Fruit fly (Drosophila melanogaster) whole organism, prepupa: Measurements from ENCODE around the gene mask.

Experiments
- CG6163 ChIP-seq: fragments of 200-800 bp; sonication (Bioruptor generic); IDR thresholded peaks from 3 replicates; pipeline ENCODE4 v1.3.6; 2022; ENCODE audit warnings: missing biosample characterization, missing genetic modification characterization
- fkh ChIP-seq: fragments of 200-800 bp; sonication (Bioruptor generic); optimal IDR thresholded peaks from 3 replicates; lab custom pipeline; 2017; ENCODE audit warnings: missing biosample characterization, mild to moderate bottlenecking, missing genetic modification characterization, moderate library complexity
- lz ChIP-seq: fragments of 200-800 bp; sonication (Bioruptor generic); optimal IDR thresholded peaks from 3 replicates; lab custom pipeline; 2016; ENCODE audit warnings: missing biosample characterization, missing genetic modification characterization

dm6 chr3R:24285423-24285822 lies 55.1 kb downstream of the mask start:
- no peak for TF ChIP-seq lz (GFP tag; lab: Kevin White, UChicago)
- no peak for TF ChIP-seq CG6163 (GFP tag; lab: Robert Waterston, UW)
- no peak for TF ChIP-seq fkh (GFP tag; lab: Kevin White, UChicago)
